Worm (Caenorhabditis elegans): Measurements from ENCODE around the gene C27F2.9.

DNA sequence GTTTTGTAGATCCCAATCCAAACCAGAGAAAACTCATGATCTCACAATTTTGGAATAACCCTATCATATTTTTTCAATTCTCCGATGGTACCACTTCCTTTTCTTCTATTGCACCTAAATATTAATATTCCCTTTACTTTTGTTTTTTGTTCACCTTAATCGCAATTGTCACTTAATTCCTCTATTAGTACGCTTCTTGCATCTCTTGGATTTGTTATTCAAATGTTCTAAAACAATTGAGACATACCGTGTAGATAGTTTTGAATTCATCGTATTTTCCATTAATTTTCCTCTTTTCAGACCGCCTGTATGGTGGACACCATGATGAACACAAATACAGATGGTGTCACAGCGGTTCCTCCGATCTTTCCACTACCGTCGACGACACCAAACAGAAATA, 11.0 kb downstream of the C27F2.9 start, which contains the start of gene flh-2:
- no peak for TF ChIP-seq unc-39 (tag; optimal IDR thresholded peaks at IDR 0.05)
- TF ChIP-seq fkh-10 (GFP tag; optimal IDR thresholded peaks at IDR 0.05), result no peak
- TF ChIP-seq ztf-4 (tag; optimal IDR thresholded peaks at IDR 0.05), result no peak
- no peak for TF ChIP-seq nhr-12 (tag; optimal IDR thresholded peaks at IDR 0.05)
- TF ChIP-seq ztf-11 (tag; optimal IDR thresholded peaks at IDR 0.05), result no peak
- no peak for TF ChIP-seq ama-1 (optimal IDR thresholded peaks at IDR 0.05)
- TF ChIP-seq fos-1 (tag; optimal IDR thresholded peaks at IDR 0.05), result no peak
- no peak for TF ChIP-seq lsy-12 (tag; optimal IDR thresholded peaks at IDR 0.05)
- no peak for TF ChIP-seq mdl-1 (tag; optimal IDR thresholded peaks at IDR 0.05)
- no peak for TF ChIP-seq snpc-4 (tag; optimal IDR thresholded peaks at IDR 0.05)
- no peak for TF ChIP-seq nhr-237 (tag; optimal IDR thresholded peaks at IDR 0.05)
- no peak for TF ChIP-seq skn-1 (tag; optimal IDR thresholded peaks at IDR 0.05)
- no peak for TF ChIP-seq unc-62 (GFP tag; optimal IDR thresholded peaks at IDR 0.05)
